Fruit fly (Drosophila melanogaster): Measurements from ENCODE around the gene Saf-B.

Gene Saf-B

dm6 chr3R:24812394-24812793 is 4.9 kb upstream of the Saf-B start:
- TF ChIP-seq Meics (GFP tag; optimal IDR thresholded peaks at IDR 0.05): no peak
- peak; percentile 70 for TF ChIP-seq Blimp-1 (GFP tag; optimal IDR thresholded peaks at IDR 0.05)
- no peak for TF ChIP-seq chif (GFP tag; optimal IDR thresholded peaks at IDR 0.05)
- TF ChIP-seq kni (GFP tag; optimal IDR thresholded peaks at IDR 0.05): peak; percentile 63
- peak in 1 of 2 experiments; percentile 51 for TF ChIP-seq Pdp1 (GFP tag; optimal IDR thresholded peaks at IDR 0.05)
- TF ChIP-seq CG16863 (GFP tag; optimal IDR thresholded peaks at IDR 0.05): no peak
- TF ChIP-seq CG9609 (GFP tag; optimal IDR thresholded peaks at IDR 0.05): no peak
- TF ChIP-seq kah (GFP tag; optimal IDR thresholded peaks at IDR 0.05): peak; percentile 77
- TF ChIP-seq twi (tag; optimal IDR thresholded peaks at IDR 0.05): peak; percentile 55
- peak; percentile 40 for TF ChIP-seq CG3995 (GFP tag; optimal IDR thresholded peaks at IDR 0.05)
- no peak for TF ChIP-seq BtbVII (GFP tag; optimal IDR thresholded peaks at IDR 0.05)
- no peak for TF ChIP-seq oc (tag; optimal IDR thresholded peaks at IDR 0.05)
- TF ChIP-seq CG3065 (GFP tag; optimal IDR thresholded peaks at IDR 0.05): no peak
- TF ChIP-seq Rfx (GFP tag; IDR thresholded peaks at IDR 0.05): no peak
- TF ChIP-seq CG1647 (GFP tag; optimal IDR thresholded peaks at IDR 0.05): no peak
- TF ChIP-seq exex (tag; optimal IDR thresholded peaks at IDR 0.05): peak; percentile 37
- no peak for TF ChIP-seq Oaz (GFP tag; IDR thresholded peaks at IDR 0.05)
- no peak for TF ChIP-seq odd (GFP tag; optimal IDR thresholded peaks at IDR 0.05)
- TF ChIP-seq prd (optimal IDR thresholded peaks at IDR 0.05): no peak
- TF ChIP-seq prd (GFP tag; IDR thresholded peaks at IDR 0.05): no peak
- no peak for TF ChIP-seq fd102C (GFP tag; optimal IDR thresholded peaks at IDR 0.05)

dm6 chr3R:24812987-24813636 is 4.2 kb upstream of the Saf-B start:
- no peak for TF ChIP-seq Dll (GFP tag; IDR thresholded peaks at IDR 0.05; ENCODE audit: partially characterized antibody)
- no peak for TF ChIP-seq wek (GFP tag; optimal IDR thresholded peaks at IDR 0.05)
- no peak for TF ChIP-seq gem (tag; optimal IDR thresholded peaks at IDR 0.05)
- peak; percentile 81 for TF ChIP-seq scrt (GFP tag; optimal IDR thresholded peaks at IDR 0.05)
- TF ChIP-seq chm (GFP tag; IDR thresholded peaks at IDR 0.05): 0 out of 2 replicates have a peak, but pooled peaks have one; percentile 20
- TF ChIP-seq ci (GFP tag; IDR thresholded peaks at IDR 0.05): peak; percentile 11; the same call in 1 of the 3 replicates
- no peak for TF ChIP-seq hb (GFP tag; IDR thresholded peaks at IDR 0.05; ENCODE audit: partially characterized antibody)
- peak; percentile 58 for TF ChIP-seq CG15479 (GFP tag; optimal IDR thresholded peaks at IDR 0.05)
- TF ChIP-seq CG11560 (tag; IDR thresholded peaks at IDR 0.05): no peak
- TF ChIP-seq Hand (GFP tag; optimal IDR thresholded peaks at IDR 0.05): peak; percentile 8
- TF ChIP-seq Mrtf (GFP tag; IDR thresholded peaks at IDR 0.05): no peak
- TF ChIP-seq Tbp (GFP tag; optimal IDR thresholded peaks at IDR 0.05): no peak
- peak; percentile 25 for TF ChIP-seq mirr (GFP tag; optimal IDR thresholded peaks at IDR 0.05)
- peak; percentile 0 for TF ChIP-seq grau (tag; optimal IDR thresholded peaks at IDR 0.05)
- peak; percentile 4 for TF ChIP-seq cg (GFP tag; optimal IDR thresholded peaks at IDR 0.05)
- TF ChIP-seq fru (optimal IDR thresholded peaks at IDR 0.05): no peak
- TF ChIP-seq CG1602 (GFP tag; optimal IDR thresholded peaks at IDR 0.05): no peak
- TF ChIP-seq kni (GFP tag; optimal IDR thresholded peaks at IDR 0.05): peak; percentile 24
- no peak for TF ChIP-seq unc-4 (GFP tag; IDR thresholded peaks at IDR 0.05; ENCODE audit: partially characterized antibody)
- peak; percentile 28 for TF ChIP-seq twi (tag; optimal IDR thresholded peaks at IDR 0.05)
- no peak for TF ChIP-seq Rx (GFP tag; IDR thresholded peaks at IDR 0.05)
- TF ChIP-seq Dad (GFP tag; optimal IDR thresholded peaks at IDR 0.05): no peak
- no peak for TF ChIP-seq Abd-B (GFP tag; optimal IDR thresholded peaks at IDR 0.05)
- TF ChIP-seq inv (GFP tag; IDR thresholded peaks at IDR 0.05; ENCODE audit: partially characterized antibody): no peak
- no peak for TF ChIP-seq ase (GFP tag; IDR thresholded peaks at IDR 0.05)
- no peak for TF ChIP-seq Aef1 (GFP tag; IDR thresholded peaks at IDR 0.05)
- 0 out of 3 replicates have a peak, but pooled peaks have one; percentile 15 for TF ChIP-seq CG6791 (GFP tag; IDR thresholded peaks at IDR 0.05; ENCODE audit: partially characterized antibody)
- TF ChIP-seq CG13624 (GFP tag; optimal IDR thresholded peaks at IDR 0.05): no peak
- TF ChIP-seq tin (GFP tag; optimal IDR thresholded peaks at IDR 0.05): no peak
- no peak for TF ChIP-seq CG8290 (GFP tag; optimal IDR thresholded peaks at IDR 0.05)
- TF ChIP-seq CG8290 (tag; optimal IDR thresholded peaks at IDR 0.05): peak in 1 of 2 experiments; percentile 20

Data from whole organism, embryonic.